Worm (Caenorhabditis elegans) whole organism, L4 larva: ENCODE measurements around the gene srx-4.

ENCODE experiments used
- D1046.2 ChIP-seq: fragments of 200-800 bp; sonication (Bioruptor generic); IDR thresholded peaks from 2 replicates; pipeline ENCODE4 v1.3.6; 2022; ENCODE audit warnings: missing genetic modification characterization, missing compliant biosample characterization
- F10B5.3 ChIP-seq: sonication (generic microtip); optimal IDR thresholded peaks from 2 replicates; lab custom pipeline; 2016; ENCODE audit warnings: mild to moderate bottlenecking, missing genetic modification characterization, missing compliant biosample characterization
- F49E8.2 ChIP-seq: sonication (generic microtip); optimal IDR thresholded peaks from 2 replicates; lab custom pipeline; 2016; ENCODE audit warnings: missing compliant biosample characterization, mild to moderate bottlenecking, missing genetic modification characterization, borderline replicate concordance
- R02D3.7 ChIP-seq: fragments of 150-350 bp; sonication (generic microtip); optimal IDR thresholded peaks from 3 replicates; lab custom pipeline; 2014; ENCODE audit warnings: missing biosample characterization, missing genetic modification characterization
- Y48G9A.11 ChIP-seq: fragments of 200-800 bp; sonication (Bioruptor generic); IDR thresholded peaks from 2 replicates; pipeline ENCODE4 v1.3.6; 2022; ENCODE audit warnings: missing genetic modification reagents, missing genetic modification characterization, missing compliant biosample characterization
- Y5F2A.4 ChIP-seq: fragments of 200-800 bp; sonication (Bioruptor generic); optimal IDR thresholded peaks from 2 replicates; lab custom pipeline; 2018; ENCODE audit warnings: mild to moderate bottlenecking, missing genetic modification characterization, missing compliant biosample characterization
- Y75B8A.6 ChIP-seq: fragments of 200-800 bp; sonication (Bioruptor generic); IDR thresholded peaks from 2 replicates; pipeline ENCODE4 v1.3.6; 2022; ENCODE audit warnings: missing genetic modification reagents, missing genetic modification characterization, missing compliant biosample characterization
- aha-1 ChIP-seq: fragments of 150-350 bp; peaks from one replicate; lab custom pipeline; 2014; ENCODE audit warnings: missing biosample characterization, missing genetic modification characterization
- aly-2 ChIP-seq: sonication (generic microtip); optimal IDR thresholded peaks from 2 replicates; lab custom pipeline; 2018; ENCODE audit warnings: missing biosample characterization, missing genetic modification characterization
- ama-1 ChIP-seq: fragments of 150-350 bp; optimal IDR thresholded peaks from 2 replicates; lab custom pipeline; 2014; ENCODE audit warnings: inconsistent platforms, mixed read lengths
- arid-1 ChIP-seq: fragments of 200-800 bp; sonication (Bioruptor generic); conservative IDR thresholded peaks from 2 replicates; pipeline ENCODE4 v1.3.6; 2022; ENCODE audit warnings: missing genetic modification reagents, missing genetic modification characterization, missing compliant biosample characterization
- attf-4 ChIP-seq: sonication (generic microtip); optimal IDR thresholded peaks from 3 replicates; lab custom pipeline; 2017; ENCODE audit warnings: missing biosample characterization, missing genetic modification characterization
- ceh-20 ChIP-seq: fragments of 200-800 bp; sonication (Bioruptor generic); IDR thresholded peaks from 2 replicates; pipeline ENCODE4 v1.3.6; 2022; ENCODE audit warnings: missing genetic modification reagents, missing genetic modification characterization, missing compliant biosample characterization
- ceh-44 ChIP-seq: fragments of 200-800 bp; sonication (Bioruptor generic); IDR thresholded peaks from 2 replicates; pipeline ENCODE4 v1.3.6; 2022; ENCODE audit warnings: missing genetic modification reagents, missing genetic modification characterization, missing compliant biosample characterization
- ces-1 ChIP-seq: fragments of 150-350 bp; sonication (generic microtip); optimal IDR thresholded peaks from 4 replicates; lab custom pipeline; 2014; ENCODE audit warnings: missing biosample characterization, missing genetic modification reagents, missing genetic modification characterization
- daf-16 ChIP-seq, 3 experiments: sonication (generic microtip); optimal IDR thresholded peaks; 2 replicates each; lab custom pipeline; 2016 to 2017; ENCODE audit warnings: missing genetic modification characterization in 3 of 3, missing genetic modification reagents in 3 of 3, mild to moderate bottlenecking in 2 of 3, missing compliant biosample characterization in 2 of 3, missing biosample characterization in 1 of 3, moderate library complexity in 1 of 3
- daf-8 ChIP-seq: fragments of 200-800 bp; sonication (Bioruptor generic); IDR thresholded peaks from 2 replicates; pipeline ENCODE4 v1.3.6; 2022; ENCODE audit warnings: missing genetic modification characterization, missing compliant biosample characterization
- dpl-1 ChIP-seq: fragments of 150-350 bp; optimal IDR thresholded peaks from 2 replicates; lab custom pipeline; 2014; ENCODE audit warnings: missing biosample characterization, missing genetic modification reagents, missing genetic modification characterization
- duxl-1 ChIP-seq: sonication (generic microtip); optimal IDR thresholded peaks from 2 replicates; lab custom pipeline; 2016; ENCODE audit warnings: mild to moderate bottlenecking, missing genetic modification characterization, moderate library complexity, missing compliant biosample characterization; ENCODE audit not compliant: poor library complexity
- dve-1 ChIP-seq: sonication (generic microtip); optimal IDR thresholded peaks from 2 replicates; lab custom pipeline; 2017; ENCODE audit warnings: antibody characterized with exemption, mild to moderate bottlenecking, missing genetic modification characterization, missing compliant biosample characterization; ENCODE audit not compliant: insufficient read depth
- egl-27 ChIP-seq: sonication (generic microtip); optimal IDR thresholded peaks from 3 replicates; lab custom pipeline; 2017; ENCODE audit warnings: missing biosample characterization, missing genetic modification reagents, missing genetic modification characterization
- fkh-10 ChIP-seq: fragments of 150-350 bp; optimal IDR thresholded peaks from 2 replicates; lab custom pipeline; 2014; ENCODE audit warnings: missing biosample characterization, missing genetic modification reagents, missing genetic modification characterization
- hif-1 ChIP-seq, 2 experiments: sonication (generic microtip); optimal IDR thresholded peaks; 2 replicates each; lab custom pipeline; 2016 to 2017; ENCODE audit warnings: missing compliant biosample characterization in 2 of 2, missing genetic modification characterization in 2 of 2, missing genetic modification reagents in 2 of 2, missing genotype in 2 of 2, mild to moderate bottlenecking in 1 of 2
- hlh-11 ChIP-seq: fragments of 200-800 bp; sonication (Bioruptor generic); optimal IDR thresholded peaks from 2 replicates; lab custom pipeline; 2018; ENCODE audit warnings: mild to moderate bottlenecking, missing genetic modification characterization, missing compliant biosample characterization
- hlh-30 ChIP-seq: sonication (generic microtip); optimal IDR thresholded peaks from 2 replicates; lab custom pipeline; 2017; ENCODE audit warnings: antibody characterized with exemption, mild to moderate bottlenecking, missing genetic modification characterization, missing compliant biosample characterization; ENCODE audit not compliant: insufficient read depth
- lin-13 ChIP-seq: fragments of 150-350 bp; optimal IDR thresholded peaks from 2 replicates; lab custom pipeline; 2014; ENCODE audit warnings: missing biosample characterization, missing genetic modification reagents, missing genetic modification characterization
- lin-38 ChIP-seq: fragments of 200-800 bp; sonication (Bioruptor generic); IDR thresholded peaks from 2 replicates; pipeline ENCODE4 v1.3.6; 2022; ENCODE audit warnings: missing genetic modification reagents, missing genetic modification characterization, missing compliant biosample characterization
- lin-39 ChIP-seq: fragments of 150-350 bp; optimal IDR thresholded peaks from 2 replicates; lab custom pipeline; 2014; ENCODE audit warnings: missing biosample characterization, missing genetic modification reagents, missing genetic modification characterization
- madf-5 ChIP-seq, 2 experiments: fragments of 200-800 bp; sonication (Bioruptor generic); IDR thresholded peaks; 2 replicates each; pipeline ENCODE4 v1.3.6; 2022; ENCODE audit warnings: missing compliant biosample characterization in 2 of 2, missing genetic modification characterization in 2 of 2
- madf-9 ChIP-seq: fragments of 200-800 bp; sonication (Bioruptor generic); conservative IDR thresholded peaks from 2 replicates; pipeline ENCODE4 v1.3.6; 2022; ENCODE audit warnings: missing genetic modification reagents, missing genetic modification characterization, missing compliant biosample characterization
- mdl-1 ChIP-seq, 2 experiments: fragments of 150-350 bp in 1 of 2; sonication (generic microtip) in 1 of 2; optimal IDR thresholded peaks; 2 replicates each; lab custom pipeline; 2014 to 2017; ENCODE audit warnings: missing biosample characterization in 2 of 2, missing genetic modification characterization in 2 of 2
- mdt-29 ChIP-seq: fragments of 200-800 bp; sonication (Bioruptor generic); IDR thresholded peaks from 2 replicates; pipeline ENCODE4 v1.3.6; 2022; ENCODE audit warnings: missing genetic modification reagents, missing genetic modification characterization, missing compliant biosample characterization
- mep-1 ChIP-seq: fragments of 150-350 bp; sonication (generic microtip); optimal IDR thresholded peaks from 3 replicates; lab custom pipeline; 2014; ENCODE audit warnings: missing biosample characterization, missing genetic modification characterization
- mes-2 ChIP-seq: sonication (generic microtip); optimal IDR thresholded peaks from 2 replicates; lab custom pipeline; 2016; ENCODE audit warnings: missing genotype, mild to moderate bottlenecking, missing genetic modification characterization, missing compliant biosample characterization; ENCODE audit not compliant: poor library complexity, severe bottlenecking
- nhr-6 ChIP-seq: fragments of 150-350 bp; optimal IDR thresholded peaks from 2 replicates; lab custom pipeline; 2014; ENCODE audit warnings: missing biosample characterization, missing genetic modification characterization
- nhr-77 ChIP-seq: fragments of 150-350 bp; optimal IDR thresholded peaks from 2 replicates; lab custom pipeline; 2014; ENCODE audit warnings: missing biosample characterization, missing genetic modification characterization
- php-3 ChIP-seq: fragments of 200-800 bp; sonication (Bioruptor generic); IDR thresholded peaks from 2 replicates; pipeline ENCODE4 v1.3.6; 2022; ENCODE audit warnings: missing genetic modification reagents, missing genetic modification characterization, missing compliant biosample characterization
- pqm-1 ChIP-seq: sonication (generic microtip); optimal IDR thresholded peaks from 2 replicates; lab custom pipeline; 2017; ENCODE audit warnings: missing biosample characterization, missing genetic modification characterization
- rbr-2 ChIP-seq: sonication (generic microtip); optimal IDR thresholded peaks from 2 replicates; lab custom pipeline; 2016; ENCODE audit warnings: missing genotype, missing genetic modification characterization, missing compliant biosample characterization
- snpc-1.2 ChIP-seq: fragments of 200-800 bp; sonication (Bioruptor generic); IDR thresholded peaks from 2 replicates; pipeline ENCODE4 v1.3.6; 2022; ENCODE audit warnings: missing genetic modification reagents, missing genetic modification characterization, missing compliant biosample characterization
- snpc-4 ChIP-seq: fragments of 150-350 bp; optimal IDR thresholded peaks from 2 replicates; lab custom pipeline; 2014; ENCODE audit warnings: missing biosample characterization, missing genetic modification characterization
- tag-97 ChIP-seq: fragments of 200-800 bp; sonication (Bioruptor generic); IDR thresholded peaks from 2 replicates; pipeline ENCODE4 v1.3.6; 2022; ENCODE audit warnings: missing genetic modification characterization, missing compliant biosample characterization
- tra-1 ChIP-seq: fragments of 200-800 bp; sonication (Bioruptor generic); IDR thresholded peaks from 2 replicates; pipeline ENCODE4 v1.3.6; 2022; ENCODE audit warnings: missing genetic modification reagents, missing genetic modification characterization, missing compliant biosample characterization
- unc-39 ChIP-seq: sonication (generic microtip); optimal IDR thresholded peaks from 2 replicates; lab custom pipeline; 2017; ENCODE audit warnings: missing biosample characterization, missing genetic modification characterization
- zag-1 ChIP-seq: fragments of 150-350 bp; optimal IDR thresholded peaks from 2 replicates; lab custom pipeline; 2014; ENCODE audit warnings: missing biosample characterization, missing genetic modification characterization
- zip-11 ChIP-seq: fragments of 200-800 bp; sonication (Bioruptor generic); IDR thresholded peaks from 2 replicates; pipeline ENCODE4 v1.3.6; 2022; ENCODE audit warnings: missing genetic modification characterization, missing compliant biosample characterization

srx-4 gene

ce11 chrV:683858-684257, 8.7 kb downstream of the srx-4 start, which contains the start of gene F31F4.1 (continued):
- no peak for TF ChIP-seq madf-9 (GFP tag; lab: Robert Waterston, UW)
- TF ChIP-seq ama-1 (lab: Kevin White, UChicago), result no peak
- TF ChIP-seq lin-38 (GFP tag; lab: Robert Waterston, UW), result no peak
- TF ChIP-seq mep-1, result no peak
- no peak for TF ChIP-seq Y75B8A.6
- TF ChIP-seq daf-16 (GFP tag; optimal IDR thresholded peaks at IDR 0.05; lab: Kevin White, UChicago), result no peak
- peak; percentile 81 for TF ChIP-seq daf-16 (tag; optimal IDR thresholded peaks at IDR 0.05; lab: Kevin White, UChicago)
- peak; percentile 47 for TF ChIP-seq dve-1
- TF ChIP-seq arid-1, result no peak
- no peak for TF ChIP-seq tag-97
- no peak for TF ChIP-seq lin-13 (GFP tag; lab: Kevin White, UChicago)
- TF ChIP-seq madf-5 (GFP tag; IDR thresholded peaks at IDR 0.05; lab: Robert Waterston, UW), result no peak
- TF ChIP-seq aha-1 (tag; lab: Kevin White, UChicago), result peak; percentile 55
- no peak for TF ChIP-seq duxl-1
- TF ChIP-seq fkh-10, result no peak
- no peak for TF ChIP-seq tra-1 (GFP tag; lab: Robert Waterston, UW)
- peak; percentile 75 for TF ChIP-seq pqm-1
- TF ChIP-seq Y48G9A.11, result no peak
- no peak for TF ChIP-seq R02D3.7
- TF ChIP-seq nhr-6 (tag; lab: Kevin White, UChicago), result no peak
- TF ChIP-seq php-3 (GFP tag; lab: Robert Waterston, UW), result peak; percentile 83
- TF ChIP-seq lin-39 (tag; lab: Kevin White, UChicago), result no peak
- no peak for TF ChIP-seq aly-2 (tag; lab: Kevin White, UChicago)
- TF ChIP-seq unc-39, result no peak
- no peak for TF ChIP-seq zip-11 (GFP tag; lab: Robert Waterston, UW)

DNA sequence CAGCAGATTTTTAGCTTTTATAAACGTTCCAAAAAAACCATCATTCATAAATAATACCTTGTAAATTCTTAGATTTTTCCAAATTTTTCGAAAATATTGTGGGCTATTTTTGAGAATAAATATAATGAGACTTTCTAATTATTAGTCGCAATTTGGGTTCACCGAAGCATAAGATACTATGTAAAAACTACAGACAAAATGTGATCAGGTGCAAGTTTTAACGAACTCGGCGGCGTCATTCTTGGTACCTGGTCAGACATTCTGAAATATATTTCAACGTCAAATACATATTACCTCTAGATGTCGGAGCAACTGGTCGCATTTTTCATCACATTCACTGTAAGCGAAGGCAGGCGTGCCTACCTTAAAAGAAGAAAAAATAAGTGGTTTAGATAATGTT, 10.5 kb downstream of the srx-4 start, which contains the start of gene srx-23:
Gene srx-23, plus strand, starts transcription at position 301 of the 400 bp plus-strand sequence.
- TF ChIP-seq fkh-10, result no peak
- no peak for TF ChIP-seq R02D3.7
- no peak for TF ChIP-seq mes-2 (tag; lab: Kevin White, UChicago)
- no peak for TF ChIP-seq zag-1 (tag; lab: Kevin White, UChicago)
- TF ChIP-seq attf-4 (tag; lab: Kevin White, UChicago), result no peak
- TF ChIP-seq ceh-44 (GFP tag; lab: Robert Waterston, UW), result no peak
- TF ChIP-seq egl-27 (tag; lab: Kevin White, UChicago), result no peak
- TF ChIP-seq ceh-20 (GFP tag; lab: Robert Waterston, UW), result no peak
- TF ChIP-seq duxl-1, result no peak
- no peak for TF ChIP-seq mdt-29 (GFP tag; lab: Robert Waterston, UW)
- no peak for TF ChIP-seq nhr-77
- no peak for TF ChIP-seq unc-39
- TF ChIP-seq F49E8.2, result no peak
- no peak for TF ChIP-seq arid-1
- no peak for TF ChIP-seq daf-8 (GFP tag; lab: Robert Waterston, UW)
- TF ChIP-seq, all 104 proteins: peak for 0

DNA sequence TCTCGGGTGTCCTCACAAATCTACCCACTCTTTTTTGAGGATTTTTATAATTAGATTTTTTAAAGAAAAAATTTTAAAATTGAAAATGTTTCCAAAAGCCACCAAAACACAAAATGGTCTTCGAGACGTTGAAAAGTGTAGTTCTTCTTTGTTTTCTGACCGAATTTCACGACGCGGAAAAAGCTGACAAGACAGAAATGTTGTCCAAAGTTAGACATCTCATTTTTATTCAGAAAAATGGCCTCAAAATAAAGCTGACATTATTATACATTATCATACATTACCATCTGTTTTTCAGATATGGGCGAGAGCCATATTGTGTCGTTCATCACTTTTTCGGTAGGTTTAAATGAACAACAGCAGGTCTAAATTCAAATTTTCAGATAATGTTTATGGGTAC, 12.9 kb downstream of the srx-4 start, which contains the start of gene srx-22:
Gene srx-22, plus strand, starts transcription at position 301 of the 400 bp plus-strand sequence.
- no peak for TF ChIP-seq snpc-4 (tag; lab: Kevin White, UChicago)
- TF ChIP-seq, all 104 proteins: peak for 0

- peak; percentile 43 for TF ChIP-seq dve-1
- TF ChIP-seq aha-1 (tag; lab: Kevin White, UChicago), result peak; percentile 65
- no peak for TF ChIP-seq php-3 (GFP tag; lab: Robert Waterston, UW)
- peak in 1 of 2 experiments; percentile 28 for TF ChIP-seq mdl-1 (tag; optimal IDR thresholded peaks at IDR 0.05; lab: Kevin White, UChicago)
- TF ChIP-seq ces-1 (GFP tag; lab: Kevin White, UChicago), result no peak
- TF ChIP-seq egl-27 (tag; lab: Kevin White, UChicago), result no peak
- peak; percentile 52 for TF ChIP-seq hlh-11 (tag; lab: Kevin White, UChicago)
- no peak for TF ChIP-seq snpc-1.2 (GFP tag; lab: Robert Waterston, UW)
- no peak for TF ChIP-seq Y5F2A.4 (GFP tag; lab: Kevin White, UChicago)
- TF ChIP-seq dpl-1 (GFP tag; lab: Kevin White, UChicago), result no peak
- no peak for TF ChIP-seq zag-1 (tag; lab: Kevin White, UChicago)
- TF ChIP-seq pqm-1, result peak; percentile 62
- no peak for TF ChIP-seq F10B5.3 (tag; lab: Kevin White, UChicago)
- no peak for TF ChIP-seq aly-2 (tag; lab: Kevin White, UChicago)
- TF ChIP-seq hlh-30 (tag; lab: Kevin White, UChicago), result no peak
- TF ChIP-seq attf-4 (tag; lab: Kevin White, UChicago), result no peak
- TF ChIP-seq rbr-2 (tag; lab: Kevin White, UChicago), result no peak
- TF ChIP-seq hif-1 (tag; optimal IDR thresholded peaks at IDR 0.05; lab: Kevin White, UChicago), result peak in 1 of 2 experiments; percentile 57
- TF ChIP-seq unc-39, result no peak
- TF ChIP-seq D1046.2 (GFP tag; lab: Robert Waterston, UW), result no peak
These were observed 16.0 kb downstream of the srx-4 start, which contains the start of the genes fbxa-72 and srx-21 for ce11 chrV:676550-677084. Gene fbxa-72, minus strand, starts transcription at chrV:676753. Gene srx-21, plus strand, starts transcription at chrV:677034.
